Worm (Caenorhabditis elegans) whole organism, mixed stage, embryonic: Measurements from ENCODE around the gene srw-77.

Experiments used
- blmp-1 ChIP-seq: fragments of 150-350 bp; optimal IDR thresholded peaks from 2 replicates; lab custom pipeline; 2014; ENCODE audit warnings: missing biosample characterization, missing genetic modification characterization
- ceh-39 ChIP-seq: fragments of 150-350 bp; optimal IDR thresholded peaks from 2 replicates; lab custom pipeline; 2014; ENCODE audit warnings: missing biosample characterization, missing genetic modification characterization
- lin-13 ChIP-seq: fragments of 150-350 bp; optimal IDR thresholded peaks from 2 replicates; lab custom pipeline; 2014; ENCODE audit warnings: missing biosample characterization, missing genetic modification characterization
- nhr-237 ChIP-seq: fragments of 150-350 bp; optimal IDR thresholded peaks from 2 replicates; lab custom pipeline; 2014; ENCODE audit warnings: missing biosample characterization, missing genetic modification characterization

DNA sequence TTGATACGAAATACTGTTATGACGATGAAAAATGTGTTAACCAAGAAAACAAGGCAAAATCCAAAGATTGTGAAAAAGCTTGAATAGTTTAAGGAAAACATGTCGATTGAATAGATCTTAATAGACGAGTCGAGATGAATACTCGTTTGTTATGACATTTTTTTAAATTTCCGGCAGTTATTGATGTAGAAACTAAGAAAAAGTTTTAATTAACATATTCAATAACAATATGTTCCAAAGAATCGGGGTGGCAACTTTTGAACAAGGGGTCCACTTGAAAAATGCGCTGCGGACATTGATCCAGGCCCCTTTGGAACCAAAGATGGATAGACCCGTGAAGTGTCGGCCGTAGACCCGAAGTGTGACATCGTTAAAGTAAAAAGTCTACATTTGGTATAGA lies 27.7 kb upstream of the srw-77 start, which contains the start of gene str-61:
- no peak for TF ChIP-seq lin-13
- TF ChIP-seq nhr-237 (tag; lab: Kevin White, UChicago), result no peak
- no peak for TF ChIP-seq blmp-1 (tag; lab: Kevin White, UChicago)
- TF ChIP-seq ceh-39 (tag; lab: Kevin White, UChicago), result no peak
